Worm (Caenorhabditis elegans) whole organism, L1 larva: ENCODE results near the gene Y39E4A.1.
A peak's percentile ranks its signal among the peaks of the same experiment; 100 is the strongest.

Experiments used
- C34B4.2 ChIP-seq: sonication (generic microtip); optimal IDR thresholded peaks from 2 replicates; lab custom pipeline; 2017; ENCODE audit warnings: mild to moderate bottlenecking, missing genetic modification characterization, missing compliant biosample characterization
- F16B12.6 ChIP-seq: fragments of 150-350 bp; optimal IDR thresholded peaks from 2 replicates; lab custom pipeline; 2014; ENCODE audit warnings: missing biosample characterization, missing genetic modification characterization
- Y116A8C.19 ChIP-seq: sonication (generic microtip); optimal IDR thresholded peaks from 2 replicates; lab custom pipeline; 2016; ENCODE audit warnings: missing compliant biosample characterization, missing genetic modification characterization, borderline replicate concordance
- aha-1 ChIP-seq: fragments of 150-350 bp; optimal IDR thresholded peaks from 2 replicates; lab custom pipeline; 2014; ENCODE audit warnings: missing biosample characterization, missing genetic modification characterization
- aly-2 ChIP-seq: fragments of 150-350 bp; optimal IDR thresholded peaks from 2 replicates; lab custom pipeline; 2014; ENCODE audit warnings: missing biosample characterization, missing genetic modification characterization
- blmp-1 ChIP-seq: fragments of 150-350 bp; optimal IDR thresholded peaks from 2 replicates; lab custom pipeline; 2014; ENCODE audit warnings: missing biosample characterization, missing genetic modification characterization
- ceh-63 ChIP-seq: fragments of 200-800 bp; sonication (Bioruptor generic); optimal IDR thresholded peaks from 2 replicates; lab custom pipeline; 2018; ENCODE audit warnings: mild to moderate bottlenecking, missing genetic modification characterization, missing compliant biosample characterization
- dpl-1 ChIP-seq, 3 experiments: fragments of 150-350 bp in 2 of 3; sonication (generic microtip) in 1 of 3; optimal IDR thresholded peaks; 2 replicates each; lab custom pipeline; 2014 to 2017; ENCODE audit warnings: missing biosample characterization in 3 of 3, missing genetic modification characterization in 3 of 3, missing genetic modification reagents in 3 of 3
- efl-1 ChIP-seq, 4 experiments: fragments of 150-350 bp; optimal IDR thresholded peaks in 3 of 4; peaks in 1 of 4; 1 replicate in 1 of 4; 2 replicates in 3 of 4; lab custom pipeline; 2014; ENCODE audit warnings: missing biosample characterization in 2 of 4, missing genetic modification characterization in 2 of 4, missing genetic modification reagents in 2 of 4
- efl-3 ChIP-seq: fragments of 200-800 bp; sonication (Bioruptor generic); optimal IDR thresholded peaks from 2 replicates; lab custom pipeline; 2018; ENCODE audit warnings: mild to moderate bottlenecking, missing genetic modification characterization, missing compliant biosample characterization
- egl-13 ChIP-seq: sonication (generic microtip); optimal IDR thresholded peaks from 2 replicates; lab custom pipeline; 2016; ENCODE audit warnings: missing genotype, missing genetic modification reagents, missing genetic modification characterization, missing compliant biosample characterization
- elt-2 ChIP-seq: sonication (generic microtip); optimal IDR thresholded peaks from 2 replicates; lab custom pipeline; 2016; ENCODE audit warnings: missing genetic modification characterization, mild to moderate bottlenecking, inconsistent platforms, missing compliant biosample characterization, missing genetic modification reagents
- elt-3 ChIP-seq, 6 experiments: fragments of 150-350 bp in 1 of 6; sonication (generic microtip); optimal IDR thresholded peaks; 2 replicates each; lab custom pipeline; 2017 to 2018; ENCODE audit warnings: missing biosample characterization in 6 of 6, missing genetic modification characterization in 6 of 6, inconsistent platforms in 1 of 6
- fkh-10 ChIP-seq: sonication (generic microtip); optimal IDR thresholded peaks from 2 replicates; lab custom pipeline; 2017; ENCODE audit warnings: missing biosample characterization, missing genetic modification reagents, missing genetic modification characterization
- fkh-4 ChIP-seq: sonication (generic microtip); optimal IDR thresholded peaks from 2 replicates; lab custom pipeline; 2016; ENCODE audit warnings: missing compliant biosample characterization, missing genetic modification characterization, borderline replicate concordance
- fkh-8 ChIP-seq: sonication (generic microtip); optimal IDR thresholded peaks from 2 replicates; lab custom pipeline; 2016; ENCODE audit warnings: mild to moderate bottlenecking, missing genetic modification characterization, missing compliant biosample characterization
- hpl-2 ChIP-seq: fragments of 150-350 bp; optimal IDR thresholded peaks from 2 replicates; lab custom pipeline; 2014; ENCODE audit warnings: missing biosample characterization, missing genetic modification reagents, missing genetic modification characterization
- irx-1 ChIP-seq: sonication (generic microtip); optimal IDR thresholded peaks from 2 replicates; lab custom pipeline; 2016; ENCODE audit warnings: missing genetic modification characterization, missing compliant biosample characterization
- isw-1 ChIP-seq: fragments of 200-800 bp; sonication (Bioruptor generic); IDR thresholded peaks from 2 replicates; pipeline ENCODE4 v1.3.6; 2022; ENCODE audit warnings: missing genetic modification characterization, missing compliant biosample characterization
- jun-1 ChIP-seq: fragments of 150-350 bp; optimal IDR thresholded peaks from 2 replicates; lab custom pipeline; 2014; ENCODE audit warnings: missing biosample characterization, missing genetic modification reagents, missing genetic modification characterization
- lin-14 ChIP-seq: fragments of 200-800 bp; sonication (Bioruptor generic); optimal IDR thresholded peaks from 2 replicates; lab custom pipeline; 2018; ENCODE audit warnings: mild to moderate bottlenecking, missing genetic modification characterization, moderate library complexity, missing compliant biosample characterization
- lin-15B ChIP-seq: fragments of 150-350 bp; sonication (generic microtip); optimal IDR thresholded peaks from 3 replicates; lab custom pipeline; 2014; ENCODE audit warnings: missing biosample characterization, missing genetic modification characterization
- lsy-2 ChIP-seq, 2 experiments: fragments of 150-350 bp; optimal IDR thresholded peaks; 2 replicates each; lab custom pipeline; 2014; ENCODE audit warnings: missing biosample characterization in 2 of 2, missing genetic modification characterization in 2 of 2
- mab-9 ChIP-seq: fragments of 200-800 bp; sonication (Bioruptor generic); IDR thresholded peaks from 2 replicates; pipeline ENCODE4 v1.3.6; 2022; ENCODE audit warnings: missing genetic modification reagents, missing genetic modification characterization, missing compliant biosample characterization
- mef-2 ChIP-seq: fragments of 150-350 bp; optimal IDR thresholded peaks from 2 replicates; lab custom pipeline; 2014; ENCODE audit warnings: missing biosample characterization, missing genetic modification characterization
- nhr-11 ChIP-seq: fragments of 150-350 bp; optimal IDR thresholded peaks from 2 replicates; lab custom pipeline; 2014; ENCODE audit warnings: missing biosample characterization, missing genetic modification characterization
- nhr-12 ChIP-seq: sonication (generic microtip); optimal IDR thresholded peaks from 2 replicates; lab custom pipeline; 2017; ENCODE audit warnings: missing biosample characterization, missing genetic modification characterization
- nhr-237 ChIP-seq: fragments of 150-350 bp; optimal IDR thresholded peaks from 2 replicates; lab custom pipeline; 2014; ENCODE audit warnings: missing biosample characterization, missing genetic modification characterization
- nhr-47 ChIP-seq: sonication (generic microtip); optimal IDR thresholded peaks from 2 replicates; lab custom pipeline; 2016; ENCODE audit warnings: mild to moderate bottlenecking, missing genetic modification characterization, moderate library complexity, missing compliant biosample characterization
- nhr-71 ChIP-seq: sonication (generic microtip); optimal IDR thresholded peaks from 2 replicates; lab custom pipeline; 2016; ENCODE audit warnings: mild to moderate bottlenecking, missing genetic modification characterization, moderate library complexity, missing compliant biosample characterization
- nhr-84 ChIP-seq: sonication (generic microtip); optimal IDR thresholded peaks from 2 replicates; lab custom pipeline; 2017; ENCODE audit warnings: missing biosample characterization, missing genetic modification characterization
- nhr-85 ChIP-seq: sonication (generic microtip); peaks from one replicate; lab custom pipeline; 2016; ENCODE audit warnings: missing genetic modification characterization, inconsistent platforms, missing compliant biosample characterization
- pag-3 ChIP-seq: sonication (generic microtip); optimal IDR thresholded peaks from 2 replicates; lab custom pipeline; 2017; ENCODE audit warnings: missing genetic modification characterization, mild to moderate bottlenecking, missing compliant biosample characterization, antibody characterized with exemption, borderline replicate concordance; ENCODE audit not compliant: insufficient read depth
- skn-1 ChIP-seq: fragments of 150-350 bp; optimal IDR thresholded peaks from 2 replicates; lab custom pipeline; 2014; ENCODE audit warnings: missing biosample characterization, missing genetic modification characterization
- snu-23 ChIP-seq: sonication (generic microtip); optimal IDR thresholded peaks from 2 replicates; lab custom pipeline; 2016; ENCODE audit warnings: missing genetic modification characterization, missing compliant biosample characterization
- sptf-1 ChIP-seq: fragments of 150-350 bp; optimal IDR thresholded peaks from 2 replicates; lab custom pipeline; 2014; ENCODE audit warnings: missing biosample characterization, missing genetic modification characterization
- sup-37 ChIP-seq: fragments of 200-800 bp; sonication (Bioruptor generic); optimal IDR thresholded peaks from 2 replicates; lab custom pipeline; 2018; ENCODE audit warnings: mild to moderate bottlenecking, missing genetic modification characterization, missing compliant biosample characterization
- swsn-7 ChIP-seq: sonication (generic microtip); optimal IDR thresholded peaks from 2 replicates; lab custom pipeline; 2016; ENCODE audit warnings: missing genetic modification characterization, missing compliant biosample characterization
- tlp-1 ChIP-seq: fragments of 150-350 bp; optimal IDR thresholded peaks from 2 replicates; lab custom pipeline; 2014; ENCODE audit warnings: missing biosample characterization, missing genetic modification characterization
- unc-130 ChIP-seq: fragments of 150-350 bp; optimal IDR thresholded peaks from 2 replicates; lab custom pipeline; 2017; ENCODE audit warnings: missing biosample characterization, missing genetic modification characterization, inconsistent platforms
- unc-98 ChIP-seq: fragments of 200-800 bp; sonication (Bioruptor generic); IDR thresholded peaks from 2 replicates; pipeline ENCODE4 v1.3.6; 2022; ENCODE audit warnings: missing genetic modification characterization, missing compliant biosample characterization
- zag-1 ChIP-seq: fragments of 150-350 bp; optimal IDR thresholded peaks from 2 replicates; lab custom pipeline; 2014; ENCODE audit warnings: missing biosample characterization, missing genetic modification characterization
- zip-4 ChIP-seq: fragments of 200-800 bp; sonication (Bioruptor generic); optimal IDR thresholded peaks from 2 replicates; lab custom pipeline; 2018; ENCODE audit warnings: mild to moderate bottlenecking, missing genetic modification characterization, moderate library complexity, missing compliant biosample characterization
- ztf-11 ChIP-seq, 2 experiments: sonication (generic microtip); optimal IDR thresholded peaks; 2 replicates each; lab custom pipeline; 2016 to 2017; ENCODE audit warnings: missing genetic modification characterization in 2 of 2, missing biosample characterization in 1 of 2, missing compliant biosample characterization in 1 of 2
- ztf-4 ChIP-seq: fragments of 150-350 bp; optimal IDR thresholded peaks from 2 replicates; lab custom pipeline; 2014; ENCODE audit warnings: missing biosample characterization, missing genetic modification characterization

Y39E4A.1 gene

ce11 chrIII:12966895-12967294, 15.7 kb downstream of the Y39E4A.1 start, which contains the start of gene ttm-1:
Gene ttm-1 (minus strand): TSS chrIII:12966995.
- TF ChIP-seq hpl-2 (GFP tag; lab: Kevin White, UChicago) (no peak), efl-3 (GFP tag; lab: Kevin White, UChicago) (no peak), zip-4 (GFP tag; lab: Kevin White, UChicago) (no peak), unc-98 (no peak), pag-3 (tag; lab: Kevin White, UChicago) (no peak), mef-2 (tag; lab: Kevin White, UChicago) (no peak), swsn-7 (tag; lab: Kevin White, UChicago) (no peak), nhr-47 (tag; lab: Kevin White, UChicago) (no peak)
- TF ChIP-seq, all 84 proteins: peak for 0

ce11 chrIII:12967437-12968043, 16.3 kb downstream of the Y39E4A.1 start:
- no peak for TF ChIP-seq efl-1 (optimal IDR thresholded peaks at IDR 0.05; lab: Kevin White, UChicago)
- TF ChIP-seq efl-1 (GFP tag; optimal IDR thresholded peaks at IDR 0.05 in 1 of 2; lab: Kevin White, UChicago): peak in 1 of 2 experiments; percentile 51
- TF ChIP-seq mab-9 (GFP tag; lab: Robert Waterston, UW): no peak
- peak; percentile 1 for TF ChIP-seq snu-23 (GFP tag; lab: Kevin White, UChicago)
- TF ChIP-seq irx-1: no peak
- TF ChIP-seq fkh-4: no peak
- peak in 1 of 2 experiments; percentile 46 for TF ChIP-seq lsy-2 (tag; optimal IDR thresholded peaks at IDR 0.05; lab: Kevin White, UChicago)
- peak; percentile 52 for TF ChIP-seq elt-2 (tag; lab: Kevin White, UChicago)

- TF ChIP-seq dpl-1 (GFP tag; optimal IDR thresholded peaks at IDR 0.05; lab: Kevin White, UChicago) (no peak), ztf-4 (tag; lab: Kevin White, UChicago) (no peak), blmp-1 (no peak), nhr-12 (tag; lab: Kevin White, UChicago) (no peak), unc-98 (no peak), irx-1 (no peak), lin-15B (no peak), nhr-11 (tag; lab: Kevin White, UChicago) (no peak), nhr-47 (tag; lab: Kevin White, UChicago) (no peak), nhr-237 (tag; lab: Kevin White, UChicago) (no peak), fkh-8 (no peak), nhr-71 (tag; lab: Kevin White, UChicago) (no peak), fkh-10 (GFP tag; lab: Kevin White, UChicago) (no peak), lin-14 (GFP tag; lab: Kevin White, UChicago) (no peak), jun-1 (tag; lab: Kevin White, UChicago) (no peak), elt-3 (tag; optimal IDR thresholded peaks at IDR 0.05; lab: Kevin White, UChicago) (no peak)
- TF ChIP-seq, all 84 proteins: peak for 0
Measured at ce11 chrIII:12968330-12968729, 17.1 kb downstream of the Y39E4A.1 start.

- TF ChIP-seq nhr-84 (no peak), efl-3 (GFP tag; lab: Kevin White, UChicago) (no peak), nhr-85 (peak; percentile 69), ceh-63 (no peak), C34B4.2 (tag; lab: Kevin White, UChicago) (no peak), F16B12.6 (tag; lab: Kevin White, UChicago) (peak; percentile 87), dpl-1 (GFP tag; optimal IDR thresholded peaks at IDR 0.05; lab: Kevin White, UChicago) (peak; percentile 27 to 57 (median 54)), nhr-71 (tag; lab: Kevin White, UChicago) (peak; percentile 49), aly-2 (tag; lab: Kevin White, UChicago) (no peak), Y116A8C.19 (tag; lab: Kevin White, UChicago) (no peak), blmp-1 (peak; percentile 61), ztf-11 (tag; optimal IDR thresholded peaks at IDR 0.05; lab: Kevin White, UChicago) (no peak), tlp-1 (tag; lab: Kevin White, UChicago) (no peak), aha-1 (tag; lab: Kevin White, UChicago) (no peak), zag-1 (tag; lab: Kevin White, UChicago) (no peak), sup-37 (no peak), unc-130 (tag; lab: Kevin White, UChicago) (peak; percentile 15), fkh-10 (GFP tag; lab: Kevin White, UChicago) (no peak), skn-1 (tag; lab: Kevin White, UChicago) (peak; percentile 17), isw-1 (GFP tag; lab: Robert Waterston, UW) (no peak), egl-13 (tag; lab: Kevin White, UChicago) (no peak), sptf-1 (no peak), snu-23 (GFP tag; lab: Kevin White, UChicago) (peak; percentile 48)
Measured at ce11 chrIII:12971828-12972379, 20.7 kb downstream of the Y39E4A.1 start.
